Worm (Caenorhabditis elegans): ENCODE measurements around the gene rab-3.
A peak's percentile ranks its signal among the peaks of the same experiment; 100 is the strongest.

The rab-3 gene

ce11 chrII:5701485-5701884, 26.2 kb downstream of the rab-3 start (continued):
- TF ChIP-seq ceh-32 (tag; optimal IDR thresholded peaks at IDR 0.05; ENCODE audit: poor library complexity): no peak
- TF ChIP-seq F37D6.2 (tag; optimal IDR thresholded peaks at IDR 0.05): no peak

DNA sequence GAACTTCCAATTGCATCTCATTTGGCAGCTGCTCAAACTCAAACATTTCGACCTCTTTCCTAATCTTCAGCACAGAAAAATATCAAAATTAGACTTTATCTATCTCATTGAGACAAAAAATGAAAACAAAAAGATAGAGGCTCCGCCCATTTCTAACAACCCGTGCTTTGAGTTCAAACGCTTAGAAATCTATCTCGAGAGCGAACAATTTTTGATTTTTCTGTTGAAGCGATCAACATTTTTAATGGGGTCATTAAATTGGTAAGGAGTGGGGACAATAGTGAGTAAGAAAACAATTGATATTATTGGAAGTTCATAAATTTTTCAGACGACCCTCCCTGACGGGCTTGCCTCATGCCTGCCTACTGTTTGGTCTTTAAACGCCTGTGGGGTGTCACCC, 28.8 kb downstream of the rab-3 start, which contains the start of the genes C25H3.10 and C25H3.1:
TSS of gene C25H3.10 (minus strand) at position 101 of the 400 bp plus-strand sequence.
TSS of gene C25H3.1 (plus strand) at position 203 of the 400 bp plus-strand sequence.
- no peak for TF ChIP-seq unc-39 (tag; optimal IDR thresholded peaks at IDR 0.05)
- peak; percentile 12 for TF ChIP-seq nhr-28 (tag; optimal IDR thresholded peaks at IDR 0.05)
- peak; percentile 19 for TF ChIP-seq hlh-30 (tag; optimal IDR thresholded peaks at IDR 0.05; ENCODE audit: insufficient read depth)
- no peak for TF ChIP-seq ces-1 (GFP tag; optimal IDR thresholded peaks at IDR 0.05)
- TF ChIP-seq unc-130 (GFP tag; optimal IDR thresholded peaks at IDR 0.05): no peak
- TF ChIP-seq daf-16 (GFP tag; optimal IDR thresholded peaks at IDR 0.05): no peak
- no peak for TF ChIP-seq daf-16 (tag; optimal IDR thresholded peaks at IDR 0.05)

DNA sequence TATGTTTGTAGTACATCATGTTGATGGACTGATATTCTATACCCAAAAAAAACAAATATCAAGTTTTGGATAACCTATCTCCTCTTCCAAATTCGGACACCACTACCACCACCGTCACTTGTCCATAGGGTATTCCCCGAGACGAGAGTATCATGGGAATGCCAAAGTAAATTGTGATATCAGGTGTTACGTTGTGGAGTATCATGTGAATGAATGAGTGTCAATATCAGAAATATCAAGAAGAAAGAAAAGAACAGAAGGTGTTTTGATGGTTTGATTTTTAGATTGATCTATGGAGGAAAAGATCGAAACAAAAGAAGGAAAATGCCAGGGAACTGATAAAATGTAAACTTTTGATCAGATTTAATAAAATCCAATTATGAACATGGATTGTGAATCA, 29.4 kb downstream of the rab-3 start:
- TF ChIP-seq duxl-1 (tag; optimal IDR thresholded peaks at IDR 0.05; ENCODE audit: poor library complexity): no peak
- peak; percentile 31 for TF ChIP-seq mxl-3 (GFP tag; optimal IDR thresholded peaks at IDR 0.05)
- peak; percentile 52 for TF ChIP-seq dve-1 (tag; optimal IDR thresholded peaks at IDR 0.05; ENCODE audit: insufficient read depth)
- TF ChIP-seq T20F7.1 (GFP tag; optimal IDR thresholded peaks at IDR 0.05): no peak
- peak in 1 of 2 experiments; percentile 50 for TF ChIP-seq mdl-1 (tag; optimal IDR thresholded peaks at IDR 0.05)
- TF ChIP-seq hlh-11 (tag; optimal IDR thresholded peaks at IDR 0.05): peak; percentile 51
- no peak for TF ChIP-seq lin-1 (GFP tag; IDR thresholded peaks at IDR 0.05)
- TF ChIP-seq daf-8 (GFP tag; IDR thresholded peaks at IDR 0.05): no peak
- TF ChIP-seq nhr-42 (GFP tag; IDR thresholded peaks at IDR 0.05): no peak
- TF ChIP-seq zfp-2 (tag; optimal IDR thresholded peaks at IDR 0.05): no peak
- no peak for TF ChIP-seq rbr-2 (tag; optimal IDR thresholded peaks at IDR 0.05)
- TF ChIP-seq nhr-11 (tag; optimal IDR thresholded peaks at IDR 0.05): peak; percentile 47
- TF ChIP-seq ctbp-1 (GFP tag; IDR thresholded peaks at IDR 0.05): no peak
- TF ChIP-seq hif-1 (tag; optimal IDR thresholded peaks at IDR 0.05): no peak
- no peak for TF ChIP-seq daf-19 (GFP tag; conservative IDR thresholded peaks at IDR 0.05)
- TF ChIP-seq fos-1 (tag; optimal IDR thresholded peaks at IDR 0.05): no peak
- peak; percentile 7 for TF ChIP-seq mep-1 (tag; optimal IDR thresholded peaks at IDR 0.05)
- TF ChIP-seq nhr-41 (GFP tag; IDR thresholded peaks at IDR 0.05): no peak
- TF ChIP-seq nhr-6 (tag; optimal IDR thresholded peaks at IDR 0.05): peak; percentile 30
- TF ChIP-seq aha-1 (tag): peak; percentile 80
- TF ChIP-seq mdt-29 (GFP tag; IDR thresholded peaks at IDR 0.05): no peak
- TF ChIP-seq ztf-7 (tag; optimal IDR thresholded peaks at IDR 0.05): no peak
- no peak for TF ChIP-seq zfp-3 (GFP tag; conservative IDR thresholded peaks at IDR 0.05)
- peak; percentile 78 for TF ChIP-seq dmd-6 (GFP tag; IDR thresholded peaks at IDR 0.05)
- TF ChIP-seq spr-1 (tag; optimal IDR thresholded peaks at IDR 0.05): no peak
- no peak for TF ChIP-seq F10B5.3 (tag; optimal IDR thresholded peaks at IDR 0.05)
- peak; percentile 21 for TF ChIP-seq nhr-77 (tag; optimal IDR thresholded peaks at IDR 0.05)
- TF ChIP-seq mes-2 (tag; optimal IDR thresholded peaks at IDR 0.05; ENCODE audit: poor library complexity, severe bottlenecking): no peak
- TF ChIP-seq hlh-30 (tag; optimal IDR thresholded peaks at IDR 0.05; ENCODE audit: insufficient read depth): peak; percentile 90
- no peak for TF ChIP-seq pqm-1 (tag; optimal IDR thresholded peaks at IDR 0.05)
- TF ChIP-seq nhr-28 (tag; optimal IDR thresholded peaks at IDR 0.05): peak; percentile 70
- no peak for TF ChIP-seq Y75B8A.6 (GFP tag; IDR thresholded peaks at IDR 0.05)
